Fruit fly (Drosophila melanogaster) Kc167 (cell line): ENCODE measurements around the gene CG16824.

Source experiments
- Myc ChIP-seq: fragments of >200 bp; optimal IDR thresholded peaks from 2 replicates; lab custom pipeline; 2017; ENCODE audit warnings: missing external identifiers
- Sin3A ChIP-seq: fragments of >200 bp; optimal IDR thresholded peaks from 2 replicates; lab custom pipeline; 2018; ENCODE audit warnings: missing external identifiers
- h ChIP-seq: fragments of >200 bp; optimal IDR thresholded peaks from 3 replicates; lab custom pipeline; 2018; ENCODE audit warnings: missing external identifiers
- insv ChIP-seq: fragments of >200 bp; optimal IDR thresholded peaks from 3 replicates; lab custom pipeline; 2018; ENCODE audit warnings: missing external identifiers
- psq ChIP-seq: fragments of >200 bp; optimal IDR thresholded peaks from 2 replicates; lab custom pipeline; 2017; ENCODE audit warnings: missing external identifiers
- ttk ChIP-seq: sonication (Bioruptor generic); optimal IDR thresholded peaks from 2 replicates; lab custom pipeline; 2017; ENCODE audit warnings: missing external identifiers

The CG16824 gene

dm6 chr2L:13306655-13307054 lies 13.8 kb downstream of the CG16824 start, which contains the start of gene CG43779:
TSS of gene CG43779 (minus strand) at chr2L:13306755.
- TF ChIP-seq h (lab: Kevin White, UChicago) (no peak), insv (lab: Kevin White, UChicago) (no peak), Sin3A (lab: Kevin White, UChicago) (no peak), ttk (no peak), Myc (lab: Kevin White, UChicago) (no peak), psq (lab: Kevin White, UChicago) (no peak)

- TF ChIP-seq insv (lab: Kevin White, UChicago) (no peak), h (lab: Kevin White, UChicago) (no peak), ttk (no peak), psq (lab: Kevin White, UChicago) (no peak), Sin3A (lab: Kevin White, UChicago) (no peak), Myc (lab: Kevin White, UChicago) (no peak)
These were observed 33.0 kb downstream of the CG16824 start for dm6 chr2L:13325823-13326222.

dm6 chr2L:13331021-13331420 lies 38.2 kb downstream of the CG16824 start, which contains the start of gene hbt:
TSS of gene hbt (minus strand) at chr2L:13331121.
- TF ChIP-seq insv (lab: Kevin White, UChicago) = no peak
- no peak for TF ChIP-seq Myc (lab: Kevin White, UChicago)
- TF ChIP-seq Sin3A (lab: Kevin White, UChicago) = no peak
- TF ChIP-seq h (lab: Kevin White, UChicago) = no peak
- no peak for TF ChIP-seq ttk
- TF ChIP-seq psq (lab: Kevin White, UChicago) = no peak

dm6 chr2L:13331868-13332544 lies 39.2 kb downstream of the CG16824 start:
- TF ChIP-seq h (lab: Kevin White, UChicago) (no peak), Sin3A (lab: Kevin White, UChicago) (no peak), psq (lab: Kevin White, UChicago) (no peak), Myc (lab: Kevin White, UChicago) (no peak), insv (lab: Kevin White, UChicago) (no peak), ttk (no peak)

dm6 chr2L:13332736-13333135 lies 39.9 kb downstream of the CG16824 start:
- TF ChIP-seq insv (lab: Kevin White, UChicago) (no peak), psq (lab: Kevin White, UChicago) (no peak), Sin3A (lab: Kevin White, UChicago) (no peak), h (lab: Kevin White, UChicago) (no peak), Myc (lab: Kevin White, UChicago) (no peak), ttk (no peak)
